Worm (Caenorhabditis elegans) whole organism, early embryonic: ENCODE measurements around the gene dnj-9.

Source experiments
- F13C5.2 ChIP-seq: sonication (generic microtip); optimal IDR thresholded peaks from 2 replicates; lab custom pipeline; 2017; ENCODE audit warnings: mild to moderate bottlenecking, missing genetic modification characterization, inconsistent platforms, missing compliant biosample characterization
- aly-1 ChIP-seq: sonication (generic microtip); optimal IDR thresholded peaks from 2 replicates; lab custom pipeline; 2016; ENCODE audit warnings: missing genetic modification characterization, missing compliant biosample characterization
- ama-1 ChIP-seq: fragments of 150-350 bp; optimal IDR thresholded peaks from 2 replicates; lab custom pipeline; 2014
- ceh-13 ChIP-seq: fragments of 200-800 bp; sonication (Bioruptor generic); optimal IDR thresholded peaks from 2 replicates; lab custom pipeline; 2018; ENCODE audit warnings: mild to moderate bottlenecking, missing genetic modification characterization, missing compliant biosample characterization
- ceh-36 ChIP-seq: sonication (generic microtip); optimal IDR thresholded peaks from 2 replicates; lab custom pipeline; 2016; ENCODE audit warnings: missing genetic modification characterization, inconsistent platforms, missing compliant biosample characterization
- ets-7 ChIP-seq: sonication (generic microtip); optimal IDR thresholded peaks from 2 replicates; lab custom pipeline; 2016; ENCODE audit warnings: missing genotype, missing genetic modification characterization, missing compliant biosample characterization
- flt-1 ChIP-seq: fragments of 200-800 bp; sonication (Bioruptor generic); IDR thresholded peaks from 2 replicates; pipeline ENCODE4 v1.3.6; 2022; ENCODE audit warnings: missing genetic modification characterization, missing compliant biosample characterization
- hmbx-1 ChIP-seq: sonication (generic microtip); optimal IDR thresholded peaks from 2 replicates; lab custom pipeline; 2016; ENCODE audit warnings: mild to moderate bottlenecking, missing genetic modification characterization, missing compliant biosample characterization
- hnd-1 ChIP-seq: sonication (generic microtip); optimal IDR thresholded peaks from 2 replicates; lab custom pipeline; 2016; ENCODE audit warnings: missing genetic modification characterization, missing compliant biosample characterization
- pes-1 ChIP-seq: fragments of 200-800 bp; sonication (Bioruptor generic); IDR thresholded peaks from 2 replicates; pipeline ENCODE4 v1.3.6; 2022; ENCODE audit warnings: missing genetic modification reagents, missing genetic modification characterization, missing compliant biosample characterization
- scrt-1 ChIP-seq: fragments of 200-800 bp; sonication (Bioruptor generic); IDR thresholded peaks from 2 replicates; pipeline ENCODE4 v1.3.6; 2022; ENCODE audit warnings: missing genetic modification characterization, missing compliant biosample characterization
- sea-1 ChIP-seq: fragments of 200-800 bp; sonication (Bioruptor generic); conservative IDR thresholded peaks from 2 replicates; pipeline ENCODE4 v1.3.6; 2022; ENCODE audit warnings: missing genetic modification characterization, missing compliant biosample characterization
- tbx-37 ChIP-seq: fragments of 200-800 bp; sonication (Bioruptor generic); conservative IDR thresholded peaks from 2 replicates; pipeline ENCODE4 v1.3.6; 2022; ENCODE audit warnings: missing genetic modification reagents, missing genetic modification characterization, missing compliant biosample characterization
- tra-4 ChIP-seq: sonication (generic microtip); optimal IDR thresholded peaks from 2 replicates; lab custom pipeline; 2017; ENCODE audit warnings: missing genetic modification characterization, missing compliant biosample characterization

DNA sequence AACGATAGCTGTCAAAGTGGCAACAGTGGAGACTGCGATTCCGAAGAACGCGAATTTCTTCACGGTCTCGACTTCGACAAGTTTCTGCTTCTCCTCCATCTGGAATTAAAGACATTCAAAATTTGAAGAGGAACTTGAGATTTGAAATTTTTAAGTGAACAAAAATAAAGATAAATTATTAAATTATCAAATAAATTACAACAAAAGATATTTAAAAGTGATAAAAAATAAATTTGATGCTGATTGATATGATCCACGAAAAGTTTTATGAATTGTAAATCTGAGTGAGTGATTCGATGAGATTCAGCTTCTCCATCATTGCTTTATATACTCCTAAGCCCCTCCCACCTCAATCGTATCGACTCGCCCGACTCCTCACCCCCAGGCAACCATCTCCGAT is 15.6 kb downstream of the dnj-9 start, which contains the start of gene col-17:
- TF ChIP-seq aly-1 (tag; lab: Kevin White, UChicago) (no peak), sea-1 (no peak), tra-4 (no peak), ama-1 (lab: Kevin White, UChicago) (no peak), flt-1 (no peak), tbx-37 (GFP tag; lab: Robert Waterston, UW) (no peak), hnd-1 (tag; lab: Kevin White, UChicago) (no peak), pes-1 (no peak), F13C5.2 (tag; lab: Kevin White, UChicago) (no peak), hmbx-1 (tag; lab: Kevin White, UChicago) (no peak), ceh-13 (GFP tag; lab: Kevin White, UChicago) (no peak), ceh-36 (tag; lab: Kevin White, UChicago) (no peak), ets-7 (tag; lab: Kevin White, UChicago) (no peak), scrt-1 (no peak)
